Worm (Caenorhabditis elegans) whole organism, midembryonic: ENCODE measurements around the gene fbf-2.

Experiments used
- T22C8.4 ChIP-seq: fragments of 200-800 bp; sonication (Bioruptor generic); IDR thresholded peaks from 2 replicates; pipeline ENCODE4 v1.3.6; 2022; ENCODE audit warnings: missing genetic modification characterization, missing compliant biosample characterization
- cog-1 ChIP-seq: sonication (generic microtip); optimal IDR thresholded peaks from 2 replicates; lab custom pipeline; 2016; ENCODE audit warnings: missing genetic modification characterization, missing compliant biosample characterization
- flt-1 ChIP-seq: fragments of 200-800 bp; sonication (Bioruptor generic); IDR thresholded peaks from 2 replicates; pipeline ENCODE4 v1.3.6; 2022; ENCODE audit warnings: missing genetic modification characterization, missing compliant biosample characterization
- klf-2 ChIP-seq: fragments of 200-800 bp; sonication (Bioruptor generic); conservative IDR thresholded peaks from 2 replicates; pipeline ENCODE4 v1.3.6; 2022; ENCODE audit warnings: missing genetic modification reagents, missing genetic modification characterization, missing compliant biosample characterization
- med-1 ChIP-seq: sonication (generic microtip); optimal IDR thresholded peaks from 2 replicates; lab custom pipeline; 2017; ENCODE audit warnings: missing genetic modification characterization, mild to moderate bottlenecking, missing compliant biosample characterization, antibody characterized with exemption, missing genetic modification reagents; ENCODE audit not compliant: insufficient read depth
- ref-1 ChIP-seq: fragments of 200-800 bp; sonication (Bioruptor generic); conservative IDR thresholded peaks from 2 replicates; pipeline ENCODE4 v1.3.6; 2022; ENCODE audit warnings: missing genetic modification reagents, missing genetic modification characterization, missing compliant biosample characterization
- tab-1 ChIP-seq: fragments of 200-800 bp; sonication (Bioruptor generic); IDR thresholded peaks from 2 replicates; pipeline ENCODE4 v1.3.6; 2022; ENCODE audit warnings: missing genetic modification characterization, missing compliant biosample characterization
- ztf-23 ChIP-seq: fragments of 200-800 bp; sonication (Bioruptor generic); IDR thresholded peaks from 2 replicates; pipeline ENCODE4 v1.3.6; 2022; ENCODE audit warnings: missing genetic modification reagents, missing genetic modification characterization, missing compliant biosample characterization
- ztf-29 ChIP-seq: fragments of 200-800 bp; sonication (Bioruptor generic); IDR thresholded peaks from 2 replicates; pipeline ENCODE4 v1.3.6; 2022; ENCODE audit warnings: missing genetic modification reagents, missing genetic modification characterization, missing compliant biosample characterization

ce11 chrII:6107773-6108172 lies 16.5 kb upstream of the fbf-2 start:
- no peak for TF ChIP-seq flt-1
- no peak for TF ChIP-seq cog-1
- TF ChIP-seq med-1 (GFP tag; lab: Kevin White, UChicago) = no peak
- no peak for TF ChIP-seq ref-1 (GFP tag; lab: Robert Waterston, UW)
- no peak for TF ChIP-seq ztf-23 (GFP tag; lab: Robert Waterston, UW)
- TF ChIP-seq tab-1 (GFP tag; lab: Robert Waterston, UW) = no peak
- no peak for TF ChIP-seq klf-2 (GFP tag; lab: Robert Waterston, UW)
- no peak for TF ChIP-seq T22C8.4 (GFP tag; lab: Robert Waterston, UW)
- no peak for TF ChIP-seq ztf-29 (GFP tag; lab: Robert Waterston, UW)
